Fruit fly (Drosophila melanogaster) whole organism, prepupa: ENCODE measurements around the gene Tango6.

Experiments
- CG11294 ChIP-seq: fragments of 200-800 bp; sonication (Bioruptor generic); IDR thresholded peaks from 2 replicates; pipeline ENCODE4 v1.3.6; 2022; ENCODE audit warnings: missing biosample characterization, missing genetic modification characterization
- CG11762 ChIP-seq: fragments of 200-800 bp; sonication (Bioruptor generic); optimal IDR thresholded peaks from 3 replicates; lab custom pipeline; 2016; ENCODE audit warnings: missing biosample characterization, missing genetic modification characterization; ENCODE audit not compliant: insufficient read depth
- CG1621 ChIP-seq: fragments of 200-800 bp; sonication (Bioruptor generic); optimal IDR thresholded peaks from 3 replicates; lab custom pipeline; 2018; ENCODE audit warnings: missing biosample characterization, mild to moderate bottlenecking, missing genetic modification characterization
- CG16779 ChIP-seq: fragments of 200-800 bp; sonication (Bioruptor generic); optimal IDR thresholded peaks from 3 replicates; lab custom pipeline; 2017; ENCODE audit warnings: missing biosample characterization, mild to moderate bottlenecking, missing genetic modification characterization
- CG3032 ChIP-seq: fragments of 200-800 bp; optimal IDR thresholded peaks from 2 replicates; lab custom pipeline; 2019; ENCODE audit warnings: missing biosample characterization, mild to moderate bottlenecking, missing genetic modification characterization, moderate library complexity
- CG32006 ChIP-seq: fragments of 200-800 bp; sonication (Bioruptor generic); optimal IDR thresholded peaks from 3 replicates; lab custom pipeline; 2017; ENCODE audit warnings: missing biosample characterization, mild to moderate bottlenecking, missing genetic modification characterization
- CG34406 ChIP-seq: fragments of 200-800 bp; sonication (Bioruptor generic); optimal IDR thresholded peaks from 3 replicates; lab custom pipeline; 2016; ENCODE audit warnings: missing biosample characterization, missing genetic modification characterization
- CG3919 ChIP-seq: fragments of 200-800 bp; sonication (Bioruptor generic); optimal IDR thresholded peaks from 3 replicates; lab custom pipeline; 2016; ENCODE audit warnings: missing biosample characterization, missing genetic modification characterization
- CG4318 ChIP-seq: fragments of 200-800 bp; sonication (Bioruptor generic); optimal IDR thresholded peaks from 3 replicates; lab custom pipeline; 2017; ENCODE audit warnings: missing biosample characterization, mild to moderate bottlenecking, missing genetic modification characterization
- CG6163 ChIP-seq: fragments of 200-800 bp; sonication (Bioruptor generic); IDR thresholded peaks from 3 replicates; pipeline ENCODE4 v1.3.6; 2022; ENCODE audit warnings: missing biosample characterization, missing genetic modification characterization
- CG6276 ChIP-seq: fragments of 200-800 bp; sonication (Bioruptor generic); optimal IDR thresholded peaks from 2 replicates; lab custom pipeline; 2017; ENCODE audit warnings: missing biosample characterization, mild to moderate bottlenecking, missing genetic modification characterization
- CG6792 ChIP-seq: fragments of 200-800 bp; sonication (Bioruptor generic); optimal IDR thresholded peaks from 3 replicates; lab custom pipeline; 2016; ENCODE audit warnings: missing biosample characterization, missing genetic modification characterization
- CG6808 ChIP-seq: fragments of 200-800 bp; sonication (Bioruptor generic); optimal IDR thresholded peaks from 3 replicates; lab custom pipeline; 2017; ENCODE audit warnings: missing biosample characterization, missing genetic modification characterization, mild to moderate bottlenecking, moderate library complexity, missing genetic modification reagents
- CG8119 ChIP-seq: fragments of 200-800 bp; sonication (Bioruptor generic); IDR thresholded peaks from 3 replicates; pipeline ENCODE4 v1.3.6; 2022; ENCODE audit warnings: missing biosample characterization, missing genetic modification characterization
- CG8319 ChIP-seq: fragments of 200-800 bp; sonication (Bioruptor generic); optimal IDR thresholded peaks from 3 replicates; lab custom pipeline; 2016; ENCODE audit warnings: missing biosample characterization, missing genetic modification characterization
- CG8632 ChIP-seq: fragments of 200-800 bp; sonication (Bioruptor generic); optimal IDR thresholded peaks from 3 replicates; lab custom pipeline; 2016; ENCODE audit warnings: missing biosample characterization, missing genetic modification characterization
- CG9139 ChIP-seq: fragments of 200-800 bp; sonication (Bioruptor generic); optimal IDR thresholded peaks from 3 replicates; lab custom pipeline; 2017; ENCODE audit warnings: missing biosample characterization, mild to moderate bottlenecking, missing genetic modification characterization
- Eip75B ChIP-seq: fragments of 200-800 bp; sonication (Bioruptor generic); optimal IDR thresholded peaks from 3 replicates; lab custom pipeline; 2016; ENCODE audit warnings: missing biosample characterization, missing genetic modification characterization
- Eip78C ChIP-seq: fragments of 200-800 bp; sonication (Bioruptor generic); peaks from one replicate; lab custom pipeline; 2016; ENCODE audit warnings: missing biosample characterization, missing genetic modification characterization
- Eip93F ChIP-seq: fragments of 200-800 bp; sonication (Bioruptor generic); optimal IDR thresholded peaks from 2 replicates; lab custom pipeline; 2016; ENCODE audit warnings: missing biosample characterization, mild to moderate bottlenecking, missing genetic modification characterization
- Ets21C ChIP-seq: fragments of 200-800 bp; sonication (Bioruptor generic); optimal IDR thresholded peaks from 3 replicates; lab custom pipeline; 2016; ENCODE audit warnings: missing biosample characterization, missing genetic modification characterization
- Gug ChIP-seq: fragments of 200-800 bp; sonication (Bioruptor generic); IDR thresholded peaks from 2 replicates; pipeline ENCODE4 v1.3.6; 2022; ENCODE audit warnings: missing biosample characterization, missing genetic modification characterization
- Hr38 ChIP-seq: sonication (Bioruptor generic); optimal IDR thresholded peaks from 2 replicates; lab custom pipeline; 2016; ENCODE audit warnings: missing biosample characterization, missing genetic modification characterization
- Hr39 ChIP-seq: fragments of 200-800 bp; sonication (Bioruptor generic); optimal IDR thresholded peaks from 2 replicates; lab custom pipeline; 2016; ENCODE audit warnings: missing biosample characterization, missing genetic modification characterization
- Hr4 ChIP-seq: fragments of 200-800 bp; sonication (Bioruptor generic); optimal IDR thresholded peaks from 3 replicates; lab custom pipeline; 2016; ENCODE audit warnings: missing biosample characterization, missing genetic modification characterization
- Lpt ChIP-seq: fragments of 200-800 bp; sonication (Bioruptor generic); optimal IDR thresholded peaks from 3 replicates; lab custom pipeline; 2016; ENCODE audit warnings: missing biosample characterization, missing genetic modification characterization
- OdsH ChIP-seq: fragments of 200-800 bp; sonication (Bioruptor generic); optimal IDR thresholded peaks from 3 replicates; lab custom pipeline; 2016; ENCODE audit warnings: missing biosample characterization, missing genetic modification characterization
- Sox102F ChIP-seq: fragments of 200-800 bp; sonication (Bioruptor generic); optimal IDR thresholded peaks from 2 replicates; lab custom pipeline; 2016; ENCODE audit warnings: missing biosample characterization, mild to moderate bottlenecking, missing genetic modification characterization
- Sox14 ChIP-seq: fragments of 200-800 bp; sonication (Bioruptor generic); optimal IDR thresholded peaks from 3 replicates; lab custom pipeline; 2016; ENCODE audit warnings: missing biosample characterization, missing genetic modification characterization
- Sox15 ChIP-seq: fragments of 200-800 bp; sonication (Bioruptor generic); optimal IDR thresholded peaks from 3 replicates; lab custom pipeline; 2016; ENCODE audit warnings: missing biosample characterization, missing genetic modification characterization
- cyc ChIP-seq: fragments of 200-800 bp; sonication (Bioruptor generic); optimal IDR thresholded peaks from 3 replicates; lab custom pipeline; 2016; ENCODE audit warnings: missing biosample characterization, missing genetic modification characterization
- dac ChIP-seq: fragments of 200-800 bp; sonication (Bioruptor generic); optimal IDR thresholded peaks from 2 replicates; lab custom pipeline; 2017; ENCODE audit warnings: missing biosample characterization, mild to moderate bottlenecking, missing genetic modification characterization
- dsx ChIP-seq: fragments of 200-800 bp; optimal IDR thresholded peaks from 3 replicates; lab custom pipeline; 2019; ENCODE audit warnings: missing biosample characterization, mild to moderate bottlenecking, missing genetic modification characterization, moderate library complexity; ENCODE audit not compliant: poor library complexity, severe bottlenecking
- eg ChIP-seq: fragments of 200-800 bp; sonication (Bioruptor generic); IDR thresholded peaks from 3 replicates; pipeline ENCODE4 v1.3.6; 2022; ENCODE audit warnings: missing biosample characterization, missing genetic modification characterization
- esn ChIP-seq: fragments of 200-800 bp; sonication (Bioruptor generic); optimal IDR thresholded peaks from 2 replicates; lab custom pipeline; 2016; ENCODE audit warnings: missing biosample characterization, mild to moderate bottlenecking, missing genetic modification characterization, moderate library complexity
- fd59A ChIP-seq: fragments of 200-800 bp; sonication (Bioruptor generic); optimal IDR thresholded peaks from 2 replicates; lab custom pipeline; 2017; ENCODE audit warnings: missing biosample characterization, mild to moderate bottlenecking, missing genetic modification characterization, missing genetic modification reagents
- fd85E ChIP-seq: fragments of 200-800 bp; sonication (Bioruptor generic); optimal IDR thresholded peaks from 3 replicates; lab custom pipeline; 2016; ENCODE audit warnings: missing biosample characterization, missing genetic modification characterization
- fkh ChIP-seq: fragments of 200-800 bp; sonication (Bioruptor generic); optimal IDR thresholded peaks from 3 replicates; lab custom pipeline; 2017; ENCODE audit warnings: missing biosample characterization, mild to moderate bottlenecking, missing genetic modification characterization, moderate library complexity
- net ChIP-seq: fragments of 200-800 bp; sonication (Bioruptor generic); optimal IDR thresholded peaks from 3 replicates; lab custom pipeline; 2016; ENCODE audit warnings: missing biosample characterization, missing genetic modification characterization
- pdm3 ChIP-seq: fragments of 200-800 bp; sonication (Bioruptor generic); optimal IDR thresholded peaks from 3 replicates; lab custom pipeline; 2016; ENCODE audit warnings: missing biosample characterization, missing genetic modification characterization
- salr ChIP-seq, 2 experiments: fragments of 200-800 bp; sonication (Bioruptor generic); optimal IDR thresholded peaks; 3 replicates each; lab custom pipeline; 2016 to 2018; ENCODE audit warnings: missing biosample characterization in 2 of 2, missing genetic modification characterization in 2 of 2, mild to moderate bottlenecking in 1 of 2
- spab ChIP-seq: fragments of 200-800 bp; sonication (Bioruptor generic); optimal IDR thresholded peaks from 2 replicates; lab custom pipeline; 2017; ENCODE audit warnings: missing biosample characterization, mild to moderate bottlenecking, missing genetic modification characterization, missing genetic modification reagents
- svp ChIP-seq: fragments of 200-800 bp; sonication (Bioruptor generic); peaks from one replicate; lab custom pipeline; 2016; ENCODE audit warnings: missing biosample characterization, missing genetic modification characterization
- topi ChIP-seq: fragments of 200-800 bp; sonication (Bioruptor generic); optimal IDR thresholded peaks from 3 replicates; lab custom pipeline; 2016; ENCODE audit warnings: missing biosample characterization, missing genetic modification characterization
- vri ChIP-seq: fragments of 200-800 bp; sonication (Bioruptor generic); optimal IDR thresholded peaks from 3 replicates; lab custom pipeline; 2016; ENCODE audit warnings: missing biosample characterization, mild to moderate bottlenecking, missing genetic modification characterization

Tango6 gene

dm6 chr2L:18966844-18967243 lies 2.0 kb upstream of the Tango6 start (continued):
- no peak for TF ChIP-seq dac (GFP tag; lab: Kevin White, UChicago)
- TF ChIP-seq Eip93F (GFP tag; lab: Kevin White, UChicago): peak; percentile 44
- peak; percentile 8 for TF ChIP-seq CG6808 (GFP tag; lab: Kevin White, UChicago)
- no peak for TF ChIP-seq CG11762 (GFP tag; lab: Kevin White, UChicago)
- TF ChIP-seq CG3919 (GFP tag; lab: Kevin White, UChicago): no peak
- no peak for TF ChIP-seq dsx (GFP tag; lab: Kevin White, UChicago)
- no peak for TF ChIP-seq fd59A (GFP tag; lab: Kevin White, UChicago)
- no peak for TF ChIP-seq Sox102F (GFP tag; lab: Kevin White, UChicago)
- TF ChIP-seq topi (GFP tag; lab: Kevin White, UChicago): peak; percentile 5
- TF ChIP-seq, all 60 proteins: peak for 17

dm6 chr2L:18967897-18968296 lies 931 bp upstream of the Tango6 start:
- TF ChIP-seq CG8119 (GFP tag; lab: Robert Waterston, UW): no peak
- no peak for TF ChIP-seq eg
- TF ChIP-seq fkh (GFP tag; lab: Kevin White, UChicago): no peak
- no peak for TF ChIP-seq Eip75B (GFP tag; lab: Kevin White, UChicago)
- peak; percentile 1 for TF ChIP-seq vri
- TF ChIP-seq CG16779 (tag; lab: Kevin White, UChicago): no peak
- TF ChIP-seq, all 60 proteins: peak for 1

dm6 chr2L:18974063-18974779 lies 5.4 kb downstream of the Tango6 start, which contains the start of the genes L2HGDH and CG10431:
Gene L2HGDH (minus strand): TSS chr2L:18974448.
Gene CG10431 (plus strand): TSS chr2L:18974710.
- TF ChIP-seq fd59A (GFP tag; lab: Kevin White, UChicago) (peak; percentile 43), CG6276 (GFP tag; lab: Kevin White, UChicago) (no peak), CG32006 (GFP tag; lab: Kevin White, UChicago) (no peak), fkh (GFP tag; lab: Kevin White, UChicago) (peak; percentile 89), spab (GFP tag; lab: Kevin White, UChicago) (no peak), Hr4 (no peak), CG8319 (peak; percentile 58), Eip78C (peak; percentile 92), topi (GFP tag; lab: Kevin White, UChicago) (peak; percentile 65), Sox15 (GFP tag; lab: Kevin White, UChicago) (peak; percentile 29), CG6163 (GFP tag; lab: Robert Waterston, UW) (0 out of 3 replicates have a peak, but pooled peaks have one; percentile 22), CG11294 (GFP tag; lab: Robert Waterston, UW) (no peak), CG6792 (peak; percentile 61), Hr39 (peak; percentile 34), cyc (GFP tag; lab: Kevin White, UChicago) (no peak), Sox14 (peak; percentile 65), OdsH (GFP tag; lab: Kevin White, UChicago) (no peak), CG34406 (GFP tag; lab: Kevin White, UChicago) (no peak), CG9139 (GFP tag; lab: Kevin White, UChicago) (no peak), CG3919 (GFP tag; lab: Kevin White, UChicago) (no peak), vri (peak; percentile 58), fd85E (GFP tag; lab: Kevin White, UChicago) (peak; percentile 31), Lpt (peak; percentile 49), Hr38 (GFP tag; lab: Kevin White, UChicago) (no peak), CG3032 (tag; lab: Kevin White, UChicago) (peak; percentile 69), CG8119 (GFP tag; lab: Robert Waterston, UW) (no peak), esn (GFP tag; lab: Kevin White, UChicago) (peak; percentile 77), CG6808 (GFP tag; lab: Kevin White, UChicago) (no peak), CG8632 (no peak), Ets21C (GFP tag; lab: Kevin White, UChicago) (peak; percentile 55), pdm3 (GFP tag; lab: Kevin White, UChicago) (no peak), CG4318 (no peak), net (GFP tag; lab: Kevin White, UChicago) (no peak), CG16779 (tag; lab: Kevin White, UChicago) (no peak), CG11762 (GFP tag; lab: Kevin White, UChicago) (peak; percentile 23), svp (GFP tag; lab: Kevin White, UChicago) (peak; percentile 97), CG1621 (tag; lab: Kevin White, UChicago) (no peak), salr (GFP tag; optimal IDR thresholded peaks at IDR 0.05; lab: Kevin White, UChicago) (no peak), Gug (GFP tag; lab: Robert Waterston, UW) (no peak)
